Worm (Caenorhabditis elegans) whole organism, L4/young adult: Measurements from ENCODE around the gene zipt-7.2.

Experiments
- W03F9.2 ChIP-seq: fragments of 150-350 bp; optimal IDR thresholded peaks from 2 replicates; lab custom pipeline; 2014; ENCODE audit warnings: missing biosample characterization, missing genetic modification characterization
- dao-5 ChIP-seq: sonication (generic microtip); optimal IDR thresholded peaks from 2 replicates; lab custom pipeline; 2016; ENCODE audit warnings: missing genotype, missing genetic modification characterization, moderate library complexity, missing compliant biosample characterization
- him-1 ChIP-seq: sonication (generic microtip); optimal IDR thresholded peaks from 2 replicates; lab custom pipeline; 2016; ENCODE audit warnings: missing genotype, missing genetic modification reagents, missing genetic modification characterization, missing compliant biosample characterization

ce11 chrX:15494154-15494553, 13.5 kb downstream of the zipt-7.2 start:
- TF ChIP-seq him-1 (tag; lab: Kevin White, UChicago) (no peak), W03F9.2 (tag; lab: Kevin White, UChicago) (no peak), dao-5 (no peak)
